Worm (Caenorhabditis elegans) whole organism, L1 larva: ENCODE data around the gene aptf-3.

Source experiments
- aha-1 ChIP-seq: fragments of 150-350 bp; optimal IDR thresholded peaks from 2 replicates; lab custom pipeline; 2014; ENCODE audit warnings: missing biosample characterization, missing genetic modification characterization
- aly-2 ChIP-seq: fragments of 150-350 bp; optimal IDR thresholded peaks from 2 replicates; lab custom pipeline; 2014; ENCODE audit warnings: missing biosample characterization, missing genetic modification characterization
- fos-1 ChIP-seq: fragments of 150-350 bp; optimal IDR thresholded peaks from 2 replicates; lab custom pipeline; 2014; ENCODE audit warnings: missing biosample characterization, missing genetic modification characterization
- mab-9 ChIP-seq: fragments of 200-800 bp; sonication (Bioruptor generic); IDR thresholded peaks from 2 replicates; pipeline ENCODE4 v1.3.6; 2022; ENCODE audit warnings: missing genetic modification reagents, missing genetic modification characterization, missing compliant biosample characterization
- nhr-12 ChIP-seq: sonication (generic microtip); optimal IDR thresholded peaks from 2 replicates; lab custom pipeline; 2017; ENCODE audit warnings: missing biosample characterization, missing genetic modification characterization
- pag-3 ChIP-seq: sonication (generic microtip); optimal IDR thresholded peaks from 2 replicates; lab custom pipeline; 2017; ENCODE audit warnings: missing genetic modification characterization, mild to moderate bottlenecking, missing compliant biosample characterization, antibody characterized with exemption, borderline replicate concordance; ENCODE audit not compliant: insufficient read depth
- rnt-1 ChIP-seq: sonication (generic microtip); optimal IDR thresholded peaks from 2 replicates; lab custom pipeline; 2016; ENCODE audit warnings: mild to moderate bottlenecking, missing genetic modification characterization, moderate library complexity, missing compliant biosample characterization

- no peak for TF ChIP-seq nhr-12 (tag; lab: Kevin White, UChicago)
- TF ChIP-seq aly-2 (tag; lab: Kevin White, UChicago) = no peak
- TF ChIP-seq fos-1 = no peak
- no peak for TF ChIP-seq pag-3 (tag; lab: Kevin White, UChicago)
- no peak for TF ChIP-seq mab-9 (GFP tag; lab: Robert Waterston, UW)
- TF ChIP-seq rnt-1 (tag; lab: Kevin White, UChicago) = no peak
- TF ChIP-seq aha-1 (tag; lab: Kevin White, UChicago) = no peak
Observed at ce11 chrII:8643627-8644356, 49.8 kb downstream of the aptf-3 start.
